Fruit fly (Drosophila melanogaster): ENCODE results near the gene CG3368.

DNA sequence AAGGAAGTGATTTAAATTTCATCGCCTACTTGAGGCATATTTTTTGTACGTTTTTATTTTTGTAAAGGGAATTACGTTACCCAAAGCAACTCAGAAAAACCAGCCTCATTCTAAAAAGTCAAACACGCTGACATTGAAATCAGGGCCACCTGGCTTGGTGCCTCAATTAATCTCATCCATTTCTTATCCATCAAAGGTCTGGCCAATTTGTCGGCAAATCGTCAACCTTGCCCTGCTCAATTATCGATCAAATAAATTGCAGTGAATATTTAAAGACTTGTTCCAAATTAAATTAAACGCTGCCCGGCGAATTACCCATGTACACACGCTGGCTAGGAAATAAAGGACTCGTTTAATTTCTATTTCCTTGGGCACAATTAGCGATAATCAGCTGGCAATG, 47.2 kb downstream of the CG3368 start, which contains the start of gene CG3330:
- TF ChIP-seq insv (optimal IDR thresholded peaks at IDR 0.05) (no peak), psq (optimal IDR thresholded peaks at IDR 0.05) (no peak), h (optimal IDR thresholded peaks at IDR 0.05) (no peak), Sin3A (optimal IDR thresholded peaks at IDR 0.05) (no peak)

Measured in Kc167 (cell line).